Fruit fly (Drosophila melanogaster) whole organism, embryonic: Measurements from ENCODE around the gene CG9674.
A peak's percentile ranks its signal among the peaks of the same experiment; 100 is the strongest.

ENCODE experiments used
- CG12071 ChIP-seq: fragments of 200-800 bp; sonication (Bioruptor generic); optimal IDR thresholded peaks from 3 replicates; lab custom pipeline; 2018; ENCODE audit warnings: missing biosample characterization, mild to moderate bottlenecking, missing genetic modification characterization
- CG12299 ChIP-seq: fragments of 200-800 bp; sonication (Bioruptor generic); optimal IDR thresholded peaks from 2 replicates; lab custom pipeline; 2018; ENCODE audit warnings: missing biosample characterization, mild to moderate bottlenecking, missing genetic modification characterization
- CG13287 ChIP-seq: fragments of 200-800 bp; sonication (Bioruptor generic); IDR thresholded peaks from 2 replicates; pipeline ENCODE4 v1.3.6; 2022; ENCODE audit warnings: missing biosample characterization, missing genetic modification characterization; ENCODE audit not compliant: partially characterized antibody
- CG13775 ChIP-seq: fragments of 200-800 bp; sonication (Bioruptor generic); optimal IDR thresholded peaks from 3 replicates; lab custom pipeline; 2017; ENCODE audit warnings: missing biosample characterization, mild to moderate bottlenecking, missing genetic modification characterization
- CG14050 ChIP-seq: fragments of 200-800 bp; sonication (Bioruptor generic); IDR thresholded peaks from 3 replicates; pipeline ENCODE4 v1.3.6; 2022; ENCODE audit warnings: missing biosample characterization, missing genetic modification characterization
- CG14441 ChIP-seq: fragments of 200-800 bp; sonication (Bioruptor generic); IDR thresholded peaks from 2 replicates; pipeline ENCODE4 v1.3.6; 2022; ENCODE audit warnings: missing biosample characterization, missing genetic modification characterization
- CG14965 ChIP-seq: fragments of 200-800 bp; sonication (Bioruptor generic); optimal IDR thresholded peaks from 2 replicates; lab custom pipeline; 2016; ENCODE audit warnings: missing biosample characterization, missing genetic modification characterization, borderline replicate concordance
- CG16863 ChIP-seq: fragments of 200-800 bp; sonication (Bioruptor generic); optimal IDR thresholded peaks from 3 replicates; lab custom pipeline; 2016; ENCODE audit warnings: missing biosample characterization, missing genetic modification characterization
- CG18619 ChIP-seq: fragments of 200-800 bp; sonication (Bioruptor generic); optimal IDR thresholded peaks from 3 replicates; lab custom pipeline; 2017; ENCODE audit warnings: missing biosample characterization, mild to moderate bottlenecking, missing genetic modification characterization
- CG2129 ChIP-seq: fragments of 200-800 bp; sonication (Bioruptor generic); IDR thresholded peaks from 2 replicates; pipeline ENCODE4 v1.3.6; 2022; ENCODE audit warnings: missing biosample characterization, missing genetic modification characterization; ENCODE audit not compliant: partially characterized antibody
- CG2199 ChIP-seq: fragments of 200-800 bp; sonication (Bioruptor generic); IDR thresholded peaks from 3 replicates; pipeline ENCODE4 v1.3.6; 2022; ENCODE audit warnings: missing biosample characterization, missing genetic modification characterization
- CG2889 ChIP-seq: fragments of 200-800 bp; sonication (Bioruptor generic); IDR thresholded peaks from 3 replicates; pipeline ENCODE4 v1.3.6; 2022; ENCODE audit warnings: missing biosample characterization, missing genetic modification characterization
- CG32532 ChIP-seq: fragments of 200-800 bp; sonication (Bioruptor generic); IDR thresholded peaks from 2 replicates; pipeline ENCODE4 v1.3.6; 2022; ENCODE audit warnings: missing biosample characterization, missing genetic modification characterization
- CG32767 ChIP-seq: fragments of 200-800 bp; sonication (Bioruptor generic); IDR thresholded peaks from 2 replicates; pipeline ENCODE4 v1.3.6; 2022; ENCODE audit warnings: missing biosample characterization, missing genetic modification characterization
- CG3281 ChIP-seq: fragments of 200-800 bp; sonication (Bioruptor generic); optimal IDR thresholded peaks from 3 replicates; lab custom pipeline; 2017; ENCODE audit warnings: missing biosample characterization, mild to moderate bottlenecking, missing genetic modification characterization
- CG3726 ChIP-seq: fragments of 200-800 bp; sonication (Bioruptor generic); IDR thresholded peaks from 3 replicates; pipeline ENCODE4, ENCODE4 v1.3.6; 2022; ENCODE audit warnings: missing biosample characterization, missing genetic modification characterization
- CG6689 ChIP-seq: fragments of 200-800 bp; sonication (Bioruptor generic); IDR thresholded peaks from 2 replicates; pipeline ENCODE4 v1.3.6; 2022; ENCODE audit warnings: missing biosample characterization, missing genetic modification characterization
- Camta ChIP-seq: fragments of 200-800 bp; sonication (Bioruptor generic); optimal IDR thresholded peaks from 2 replicates; lab custom pipeline; 2016; ENCODE audit warnings: missing biosample characterization, missing genetic modification characterization
- Dbx ChIP-seq: fragments of 200-800 bp; sonication (Bioruptor generic); IDR thresholded peaks from 3 replicates; pipeline ENCODE4 v1.3.6; 2022; ENCODE audit warnings: missing biosample characterization, missing genetic modification characterization
- Dip3 ChIP-seq: fragments of 200-800 bp; sonication (Bioruptor generic); optimal IDR thresholded peaks from 3 replicates; lab custom pipeline; 2016; ENCODE audit warnings: missing biosample characterization, missing genetic modification characterization
- Fer1 ChIP-seq: fragments of 200-800 bp; sonication (Bioruptor generic); optimal IDR thresholded peaks from 2 replicates; lab custom pipeline; 2017; ENCODE audit warnings: missing biosample characterization, mild to moderate bottlenecking, missing genetic modification characterization
- GATAe ChIP-seq: fragments of 200-800 bp; sonication (Bioruptor generic); conservative IDR thresholded peaks from 2 replicates; pipeline ENCODE4 v1.3.6; 2022; ENCODE audit warnings: missing biosample characterization, missing genetic modification characterization
- Hmr ChIP-seq: fragments of 200-800 bp; sonication (Bioruptor generic); optimal IDR thresholded peaks from 3 replicates; lab custom pipeline; 2017; ENCODE audit warnings: mild to moderate bottlenecking, missing biosample characterization, missing genetic modification reagents, missing genetic modification characterization
- Hsf ChIP-seq: fragments of 200-800 bp; sonication (Bioruptor generic); optimal IDR thresholded peaks from 3 replicates; lab custom pipeline; 2016; ENCODE audit warnings: missing biosample characterization, missing genetic modification characterization
- Kr ChIP-seq: fragments of 200-800 bp; sonication (Bioruptor generic); optimal IDR thresholded peaks from 2 replicates; lab custom pipeline; 2017; ENCODE audit warnings: missing biosample characterization, mild to moderate bottlenecking, missing genetic modification characterization
- MTF-1 ChIP-seq: fragments of 200-800 bp; sonication (Bioruptor generic); optimal IDR thresholded peaks from 2 replicates; lab custom pipeline; 2018; ENCODE audit warnings: missing biosample characterization, mild to moderate bottlenecking, missing genetic modification characterization, borderline replicate concordance
- Med ChIP-seq: fragments of 200-800 bp; sonication (Bioruptor generic); peaks from one replicate; lab custom pipeline; 2016; ENCODE audit warnings: missing biosample characterization, missing genetic modification characterization, mild to moderate bottlenecking, inconsistent platforms, moderate library complexity
- Meics ChIP-seq: fragments of 200-800 bp; sonication (Bioruptor generic); optimal IDR thresholded peaks from 2 replicates; lab custom pipeline; 2017; ENCODE audit warnings: missing biosample characterization, mild to moderate bottlenecking, missing genetic modification characterization
- NC2α ChIP-seq: fragments of 200-800 bp; sonication (Bioruptor generic); optimal IDR thresholded peaks from 2 replicates; lab custom pipeline; 2016; ENCODE audit warnings: missing biosample characterization, missing genetic modification characterization
- NK7.1 ChIP-seq: fragments of 200-800 bp; sonication (Bioruptor generic); optimal IDR thresholded peaks from 3 replicates; lab custom pipeline; 2016; ENCODE audit warnings: missing biosample characterization, missing genetic modification characterization
- Nf-YC ChIP-seq: fragments of 200-800 bp; optimal IDR thresholded peaks from 3 replicates; lab custom pipeline; 2019; ENCODE audit warnings: missing biosample characterization, mild to moderate bottlenecking, missing genetic modification characterization, moderate library complexity
- Rfx ChIP-seq: fragments of 200-800 bp; sonication (Bioruptor generic); IDR thresholded peaks from 2 replicates; pipeline ENCODE4 v1.3.6; 2022; ENCODE audit warnings: missing biosample characterization, missing genetic modification characterization
- Sin3A ChIP-seq: fragments of >200 bp; optimal IDR thresholded peaks from 2 replicates; lab custom pipeline; 2018
- ash1 ChIP-seq: fragments of 200-800 bp; sonication (Bioruptor generic); optimal IDR thresholded peaks from 2 replicates; lab custom pipeline; 2018; ENCODE audit warnings: missing biosample characterization, mild to moderate bottlenecking, missing genetic modification characterization
- bcd ChIP-seq: fragments of 200-800 bp; sonication (Bioruptor generic); optimal IDR thresholded peaks from 2 replicates; lab custom pipeline; 2017; ENCODE audit warnings: missing biosample characterization, mild to moderate bottlenecking, missing genetic modification characterization
- btn ChIP-seq: fragments of 200-800 bp; sonication (Bioruptor generic); optimal IDR thresholded peaks from 2 replicates; lab custom pipeline; 2016; ENCODE audit warnings: missing biosample characterization, missing genetic modification characterization
- dm ChIP-seq: fragments of 200-800 bp; sonication (Bioruptor generic); optimal IDR thresholded peaks from 3 replicates; lab custom pipeline; 2016; ENCODE audit warnings: missing biosample characterization, missing genetic modification characterization
- ems ChIP-seq: fragments of 200-800 bp; sonication (Bioruptor generic); optimal IDR thresholded peaks from 3 replicates; lab custom pipeline; 2016; ENCODE audit warnings: missing biosample characterization, missing genetic modification characterization
- gt ChIP-seq: fragments of 200-800 bp; sonication (Bioruptor generic); IDR thresholded peaks from 2 replicates; pipeline ENCODE4 v1.3.6; 2022; ENCODE audit warnings: missing biosample characterization, missing genetic modification characterization
- ham ChIP-seq: fragments of 200-800 bp; sonication (Bioruptor generic); IDR thresholded peaks from 2 replicates; pipeline ENCODE4 v1.3.6; 2022; ENCODE audit warnings: missing biosample characterization, missing genetic modification characterization
- mirr ChIP-seq: fragments of 200-800 bp; sonication (Bioruptor generic); optimal IDR thresholded peaks from 3 replicates; lab custom pipeline; 2018; ENCODE audit warnings: missing biosample characterization, mild to moderate bottlenecking, missing genetic modification characterization
- nau ChIP-seq: fragments of 200-800 bp; sonication (Bioruptor generic); optimal IDR thresholded peaks from 3 replicates; lab custom pipeline; 2017; ENCODE audit warnings: missing biosample characterization, mild to moderate bottlenecking, missing genetic modification characterization, missing genetic modification reagents
- p53 ChIP-seq: fragments of 200-800 bp; sonication (Bioruptor generic); optimal IDR thresholded peaks from 2 replicates; lab custom pipeline; 2016; ENCODE audit warnings: missing biosample characterization, missing genetic modification characterization
- psq ChIP-seq: fragments of 200-800 bp; sonication (Bioruptor generic); optimal IDR thresholded peaks from 2 replicates; lab custom pipeline; 2017; ENCODE audit warnings: missing biosample characterization, missing genetic modification characterization
- row ChIP-seq: fragments of 200-800 bp; sonication (Bioruptor generic); IDR thresholded peaks from 3 replicates; pipeline ENCODE4 v1.3.6; 2022; ENCODE audit warnings: missing biosample characterization, missing genetic modification characterization
- sima ChIP-seq: fragments of 200-800 bp; sonication (Bioruptor generic); optimal IDR thresholded peaks from 2 replicates; lab custom pipeline; 2016; ENCODE audit warnings: missing biosample characterization, missing genetic modification characterization
- sisA ChIP-seq: fragments of 200-800 bp; sonication (Bioruptor generic); IDR thresholded peaks from 2 replicates; pipeline ENCODE4 v1.3.6; 2022; ENCODE audit warnings: missing biosample characterization, missing genetic modification characterization
- slou ChIP-seq: fragments of 200-800 bp; sonication (Bioruptor generic); optimal IDR thresholded peaks from 3 replicates; lab custom pipeline; 2016; ENCODE audit warnings: missing biosample characterization, missing genetic modification characterization
- slp2 ChIP-seq: fragments of 200-800 bp; sonication (Bioruptor generic); optimal IDR thresholded peaks from 2 replicates; lab custom pipeline; 2016; ENCODE audit warnings: missing biosample characterization, missing genetic modification characterization
- sob ChIP-seq: fragments of 200-800 bp; sonication (Bioruptor generic); IDR thresholded peaks from 2 replicates; pipeline ENCODE4 v1.3.6; 2022; ENCODE audit warnings: missing biosample characterization, missing genetic modification characterization
- z ChIP-seq: fragments of 200-800 bp; sonication (Bioruptor generic); IDR thresholded peaks from 3 replicates; pipeline ENCODE4 v1.3.6; 2022; ENCODE audit warnings: missing biosample characterization, missing genetic modification characterization
- zf30C ChIP-seq: fragments of 200-800 bp; sonication (Bioruptor generic); optimal IDR thresholded peaks from 3 replicates; lab custom pipeline; 2018; ENCODE audit warnings: missing biosample characterization, mild to moderate bottlenecking, missing genetic modification characterization
- zfh2 ChIP-seq: fragments of 200-800 bp; sonication (Bioruptor generic); optimal IDR thresholded peaks from 2 replicates; lab custom pipeline; 2016; ENCODE audit warnings: missing biosample characterization, missing genetic modification characterization

Gene CG9674

DNA sequence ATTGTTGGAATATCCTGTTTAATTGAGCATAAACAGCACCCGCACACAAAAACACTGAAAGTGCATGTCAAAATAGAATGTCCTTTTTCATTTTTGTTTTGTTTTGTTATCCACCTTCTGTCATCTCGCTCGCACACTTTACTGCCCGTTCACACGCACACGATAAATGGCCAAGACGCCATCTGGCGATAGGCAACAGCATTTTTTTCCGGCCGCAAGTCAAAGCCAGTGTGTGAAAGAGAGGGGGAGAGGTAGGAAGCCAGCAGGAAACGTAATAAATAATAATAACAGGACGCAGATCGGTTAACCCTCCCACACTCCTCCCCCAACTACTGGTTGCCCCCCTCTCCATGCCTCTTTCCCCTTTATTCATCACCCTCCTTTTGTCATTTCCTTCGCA, 37.7 kb downstream of the CG9674 start (continued):
- peak; percentile 97 for TF ChIP-seq CG14965
- TF ChIP-seq ems (GFP tag; lab: Kevin White, UChicago), result no peak
- TF ChIP-seq sisA (GFP tag; lab: Robert Waterston, UW), result no peak
- TF ChIP-seq Fer1 (GFP tag; lab: Kevin White, UChicago), result peak; percentile 43
- TF ChIP-seq CG32532 (GFP tag; lab: Robert Waterston, UW), result peak; percentile 56
- TF ChIP-seq Dip3 (GFP tag; lab: Kevin White, UChicago), result no peak
- no peak for TF ChIP-seq Nf-YC
- TF ChIP-seq CG13287 (GFP tag; lab: Robert Waterston, UW), result no peak
- no peak for TF ChIP-seq CG14050
- no peak for TF ChIP-seq GATAe (GFP tag; lab: Robert Waterston, UW)
- TF ChIP-seq sob (GFP tag; lab: Robert Waterston, UW), result 0 out of 2 replicates have a peak, but pooled peaks have one; percentile 17
- TF ChIP-seq dm (GFP tag; lab: Kevin White, UChicago), result no peak
- no peak for TF ChIP-seq Sin3A (lab: Kevin White, UChicago)
- no peak for TF ChIP-seq CG3726
- no peak for TF ChIP-seq CG6689 (GFP tag; lab: Robert Waterston, UW)
- TF ChIP-seq Med (GFP tag; lab: Kevin White, UChicago), result peak; percentile 87
- TF ChIP-seq CG13775, result peak; percentile 45
- peak; percentile 75 for TF ChIP-seq Kr (GFP tag; lab: Kevin White, UChicago)
- TF ChIP-seq row (GFP tag; lab: Robert Waterston, UW), result no peak
- TF ChIP-seq Hmr, result no peak
- no peak for TF ChIP-seq z
- TF ChIP-seq psq (GFP tag; lab: Kevin White, UChicago), result peak; percentile 68
- peak; percentile 46 for TF ChIP-seq Rfx
- TF ChIP-seq zf30C (GFP tag; lab: Kevin White, UChicago), result peak; percentile 27
- no peak for TF ChIP-seq slou (GFP tag; lab: Kevin White, UChicago)
- peak; percentile 32 for TF ChIP-seq Meics (GFP tag; lab: Kevin White, UChicago)
- TF ChIP-seq Camta, result no peak
- no peak for TF ChIP-seq gt (GFP tag; lab: Robert Waterston, UW)
- TF ChIP-seq mirr (GFP tag; lab: Kevin White, UChicago), result peak; percentile 64
- no peak for TF ChIP-seq CG18619 (GFP tag; lab: Kevin White, UChicago)
- no peak for TF ChIP-seq sima (GFP tag; lab: Kevin White, UChicago)
- peak; percentile 23 for TF ChIP-seq Hsf (GFP tag; lab: Kevin White, UChicago)
- peak; percentile 13 for TF ChIP-seq CG3281
- TF ChIP-seq Dbx, result no peak
- no peak for TF ChIP-seq p53
- TF ChIP-seq nau (GFP tag; lab: Kevin White, UChicago), result no peak
- TF ChIP-seq bcd (GFP tag; lab: Kevin White, UChicago), result no peak
- peak; percentile 31 for TF ChIP-seq NC2α
- TF ChIP-seq ash1, result peak; percentile 45
- TF ChIP-seq CG2129 (GFP tag; lab: Robert Waterston, UW), result no peak
- no peak for TF ChIP-seq CG14441
- TF ChIP-seq CG32767 (GFP tag; lab: Robert Waterston, UW), result no peak
- no peak for TF ChIP-seq zfh2 (GFP tag; lab: Kevin White, UChicago)
- no peak for TF ChIP-seq ham (GFP tag; lab: Robert Waterston, UW)
- no peak for TF ChIP-seq CG12299 (tag; lab: Kevin White, UChicago)
- TF ChIP-seq CG2199 (GFP tag; lab: Robert Waterston, UW), result peak; percentile 94
- peak; percentile 41 for TF ChIP-seq CG16863 (GFP tag; lab: Kevin White, UChicago)
- TF ChIP-seq MTF-1 (GFP tag; lab: Kevin White, UChicago), result peak; percentile 42
- no peak for TF ChIP-seq NK7.1 (GFP tag; lab: Kevin White, UChicago)
- peak; percentile 58 for TF ChIP-seq CG12071 (GFP tag; lab: Kevin White, UChicago)
- no peak for TF ChIP-seq CG2889 (GFP tag; lab: Robert Waterston, UW)
- TF ChIP-seq slp2 (GFP tag; lab: Kevin White, UChicago), result no peak
- no peak for TF ChIP-seq btn (GFP tag; lab: Kevin White, UChicago)
